Fruit fly (Drosophila melanogaster) whole organism, embryonic: ENCODE measurements around the gene CG9986.

Source experiments
- Adf1 ChIP-seq: fragments of 200-800 bp; sonication (Bioruptor generic); IDR thresholded peaks from 2 replicates; pipeline ENCODE4 v1.3.6; 2022; ENCODE audit warnings: missing biosample characterization, missing genetic modification characterization
- Atf3 ChIP-seq: fragments of 200-800 bp; sonication (Bioruptor generic); optimal IDR thresholded peaks from 3 replicates; lab custom pipeline; 2016; ENCODE audit warnings: missing biosample characterization, missing genetic modification characterization
- B-H1 ChIP-seq: fragments of 200-800 bp; sonication (Bioruptor generic); IDR thresholded peaks from 3 replicates; pipeline ENCODE4 v1.3.6; 2022; ENCODE audit warnings: missing biosample characterization, missing genetic modification characterization
- Blimp-1 ChIP-seq: fragments of 200-800 bp; sonication (Bioruptor generic); optimal IDR thresholded peaks from 3 replicates; lab custom pipeline; 2018; ENCODE audit warnings: missing biosample characterization, missing genetic modification characterization, mild to moderate bottlenecking, moderate library complexity, missing genetic modification reagents
- CG10431 ChIP-seq: fragments of 200-800 bp; sonication (Bioruptor generic); optimal IDR thresholded peaks from 3 replicates; lab custom pipeline; 2018; ENCODE audit warnings: missing biosample characterization, mild to moderate bottlenecking, missing genetic modification characterization
- CG10462 ChIP-seq: fragments of 200-800 bp; sonication (Bioruptor generic); optimal IDR thresholded peaks from 2 replicates; lab custom pipeline; 2016; ENCODE audit warnings: missing biosample characterization, missing genetic modification characterization
- CG10979 ChIP-seq: fragments of 200-800 bp; sonication (Bioruptor generic); optimal IDR thresholded peaks from 2 replicates; lab custom pipeline; 2018; ENCODE audit warnings: missing biosample characterization, mild to moderate bottlenecking, missing genetic modification characterization, moderate library complexity
- CG11093 ChIP-seq: fragments of 200-800 bp; sonication (Bioruptor generic); IDR thresholded peaks from 3 replicates; pipeline ENCODE4 v1.3.6; 2022; ENCODE audit warnings: missing biosample characterization, missing genetic modification characterization
- CG12071 ChIP-seq: fragments of 200-800 bp; sonication (Bioruptor generic); optimal IDR thresholded peaks from 3 replicates; lab custom pipeline; 2018; ENCODE audit warnings: missing biosample characterization, mild to moderate bottlenecking, missing genetic modification characterization
- CG12219 ChIP-seq: fragments of 200-800 bp; sonication (Bioruptor generic); optimal IDR thresholded peaks from 3 replicates; lab custom pipeline; 2018; ENCODE audit warnings: missing biosample characterization, mild to moderate bottlenecking, missing genetic modification characterization
- CG12236 ChIP-seq: fragments of 200-800 bp; sonication (Bioruptor generic); optimal IDR thresholded peaks from 2 replicates; lab custom pipeline; 2016; ENCODE audit warnings: missing biosample characterization, missing genetic modification characterization
- CG13624 ChIP-seq: fragments of 200-800 bp; sonication (Bioruptor generic); optimal IDR thresholded peaks from 2 replicates; lab custom pipeline; 2016; ENCODE audit warnings: missing biosample characterization, missing genetic modification characterization
- CG15696 ChIP-seq: fragments of 200-800 bp; sonication (Bioruptor generic); optimal IDR thresholded peaks from 2 replicates; lab custom pipeline; 2019; ENCODE audit warnings: missing biosample characterization, mild to moderate bottlenecking, missing genetic modification characterization, moderate library complexity
- CG17328 ChIP-seq: fragments of 200-800 bp; sonication (Bioruptor generic); IDR thresholded peaks from 2 replicates; pipeline ENCODE4 v1.3.6; 2022; ENCODE audit warnings: missing biosample characterization, missing genetic modification characterization
- CG17359 ChIP-seq: fragments of 200-800 bp; sonication (Bioruptor generic); optimal IDR thresholded peaks from 3 replicates; lab custom pipeline; 2018; ENCODE audit warnings: missing biosample characterization, mild to moderate bottlenecking, missing genetic modification characterization, moderate library complexity
- CG1832 ChIP-seq: fragments of 200-800 bp; sonication (Bioruptor generic); optimal IDR thresholded peaks from 2 replicates; lab custom pipeline; 2017; ENCODE audit warnings: missing biosample characterization, mild to moderate bottlenecking, missing genetic modification characterization, inconsistent platforms
- CG2678 ChIP-seq: fragments of 200-800 bp; sonication (Bioruptor generic); optimal IDR thresholded peaks from 3 replicates; lab custom pipeline; 2019; ENCODE audit warnings: missing biosample characterization, mild to moderate bottlenecking, missing genetic modification characterization, moderate library complexity
- CG3065 ChIP-seq: fragments of 200-800 bp; sonication (Bioruptor generic); optimal IDR thresholded peaks from 2 replicates; lab custom pipeline; 2016; ENCODE audit warnings: missing biosample characterization, missing genetic modification characterization
- CG4707 ChIP-seq: fragments of 200-800 bp; sonication (Bioruptor generic); optimal IDR thresholded peaks from 2 replicates; lab custom pipeline; 2018; ENCODE audit warnings: missing biosample characterization, mild to moderate bottlenecking, missing genetic modification characterization, moderate library complexity
- CG8388 ChIP-seq: fragments of 200-800 bp; sonication (Bioruptor generic); optimal IDR thresholded peaks from 2 replicates; lab custom pipeline; 2019; ENCODE audit warnings: missing biosample characterization, mild to moderate bottlenecking, missing genetic modification characterization, moderate library complexity
- CG9797 ChIP-seq: fragments of 200-800 bp; sonication (Bioruptor generic); optimal IDR thresholded peaks from 3 replicates; lab custom pipeline; 2018; ENCODE audit warnings: missing biosample characterization, mild to moderate bottlenecking, missing genetic modification characterization
- Chrac-16 ChIP-seq: fragments of 200-800 bp; sonication (Bioruptor generic); optimal IDR thresholded peaks from 3 replicates; lab custom pipeline; 2016; ENCODE audit warnings: missing biosample characterization, missing genetic modification characterization
- CrebB ChIP-seq: fragments of 200-800 bp; sonication (Bioruptor generic); optimal IDR thresholded peaks from 3 replicates; lab custom pipeline; 2018; ENCODE audit warnings: missing biosample characterization, mild to moderate bottlenecking, missing genetic modification characterization
- D ChIP-seq, 2 experiments: fragments of 200-800 bp in 1 of 2; fragments of >200 bp in 1 of 2; sonication (Bioruptor generic) in 1 of 2; optimal IDR thresholded peaks; 2 replicates in 1 of 2; 3 replicates in 1 of 2; lab custom pipeline; 2017; ENCODE audit warnings: mild to moderate bottlenecking in 1 of 2, missing biosample characterization in 1 of 2, missing genetic modification characterization in 1 of 2, missing genetic modification reagents in 1 of 2
- Doc2 ChIP-seq: fragments of 200-800 bp; sonication (Bioruptor generic); IDR thresholded peaks from 2 replicates; pipeline ENCODE4 v1.3.6; 2022; ENCODE audit warnings: missing biosample characterization, missing genetic modification characterization
- Doc3 ChIP-seq: fragments of 200-800 bp; sonication (Bioruptor generic); IDR thresholded peaks from 3 replicates; pipeline ENCODE4 v1.3.6; 2022; ENCODE audit warnings: missing biosample characterization, missing genetic modification characterization; ENCODE audit not compliant: partially characterized antibody
- Dp ChIP-seq: fragments of 200-800 bp; sonication (Bioruptor generic); optimal IDR thresholded peaks from 2 replicates; lab custom pipeline; 2018; ENCODE audit warnings: missing biosample characterization, mild to moderate bottlenecking, missing genetic modification characterization, moderate library complexity
- Dref ChIP-seq: fragments of 200-800 bp; sonication (Bioruptor generic); IDR thresholded peaks from 2 replicates; pipeline ENCODE4 v1.3.6; 2022; ENCODE audit warnings: missing biosample characterization, missing genetic modification characterization
- Fer2 ChIP-seq: fragments of 200-800 bp; sonication (Bioruptor generic); optimal IDR thresholded peaks from 2 replicates; lab custom pipeline; 2018; ENCODE audit warnings: missing biosample characterization, mild to moderate bottlenecking, missing genetic modification characterization, moderate library complexity
- Gug ChIP-seq: fragments of 200-800 bp; sonication (Bioruptor generic); IDR thresholded peaks from 4 replicates; pipeline ENCODE4 v1.3.6; 2022; ENCODE audit warnings: missing biosample characterization, missing genetic modification characterization
- Hr51 ChIP-seq, 2 experiments: fragments of 200-800 bp; sonication (Bioruptor generic); optimal IDR thresholded peaks; 2 replicates in 1 of 2; 3 replicates in 1 of 2; lab custom pipeline; 2016 to 2018; ENCODE audit warnings: missing biosample characterization in 2 of 2, missing genetic modification characterization in 2 of 2, mild to moderate bottlenecking in 1 of 2, moderate library complexity in 1 of 2
- Mad ChIP-seq: fragments of 200-800 bp; sonication (Bioruptor generic); optimal IDR thresholded peaks from 2 replicates; lab custom pipeline; 2016; ENCODE audit warnings: missing biosample characterization, missing genetic modification characterization
- Optix ChIP-seq: fragments of 200-800 bp; sonication (Bioruptor generic); IDR thresholded peaks from 3 replicates; pipeline ENCODE4 v1.3.6; 2022; ENCODE audit warnings: missing biosample characterization, missing genetic modification characterization
- Sry-δ ChIP-seq: fragments of 200-800 bp; sonication (Bioruptor generic); optimal IDR thresholded peaks from 2 replicates; lab custom pipeline; 2016; ENCODE audit warnings: missing biosample characterization, missing genetic modification characterization
- Tbp ChIP-seq: fragments of >200 bp; optimal IDR thresholded peaks from 2 replicates; lab custom pipeline; 2018; ENCODE audit warnings: missing biosample characterization, missing genetic modification characterization
- Xbp1 ChIP-seq: fragments of 200-800 bp; sonication (Bioruptor generic); optimal IDR thresholded peaks from 3 replicates; lab custom pipeline; 2016; ENCODE audit warnings: missing biosample characterization, mild to moderate bottlenecking, missing genetic modification characterization
- bsh ChIP-seq, 2 experiments: fragments of 200-800 bp; sonication (Bioruptor generic); optimal IDR thresholded peaks; 2 replicates each; lab custom pipeline; 2017 to 2018; ENCODE audit warnings: mild to moderate bottlenecking in 2 of 2, missing biosample characterization in 2 of 2, missing genetic modification characterization in 2 of 2, moderate library complexity in 1 of 2
- jing ChIP-seq: fragments of 200-800 bp; sonication (Bioruptor generic); optimal IDR thresholded peaks from 2 replicates; lab custom pipeline; 2018; ENCODE audit warnings: missing biosample characterization, mild to moderate bottlenecking, missing genetic modification characterization
- kay ChIP-seq: fragments of 200-800 bp; sonication (Bioruptor generic); optimal IDR thresholded peaks from 2 replicates; lab custom pipeline; 2016; ENCODE audit warnings: missing biosample characterization, missing genetic modification characterization
- knrl ChIP-seq: fragments of 200-800 bp; sonication (Bioruptor generic); IDR thresholded peaks from 3 replicates; pipeline ENCODE4 v1.3.6; 2022; ENCODE audit warnings: missing biosample characterization, missing genetic modification characterization; ENCODE audit not compliant: partially characterized antibody
- pho ChIP-seq: fragments of 200-800 bp; sonication (Bioruptor generic); optimal IDR thresholded peaks from 2 replicates; lab custom pipeline; 2016; ENCODE audit warnings: missing biosample characterization, missing genetic modification characterization
- ranshi ChIP-seq: fragments of 200-800 bp; sonication (Bioruptor generic); IDR thresholded peaks from 2 replicates; pipeline ENCODE4 v1.3.6; 2022; ENCODE audit warnings: missing biosample characterization, missing genetic modification characterization
- run ChIP-seq: fragments of 200-800 bp; sonication (Bioruptor generic); optimal IDR thresholded peaks from 3 replicates; lab custom pipeline; 2018; ENCODE audit warnings: missing biosample characterization, mild to moderate bottlenecking, missing genetic modification characterization
- salm ChIP-seq: fragments of 200-800 bp; sonication (Bioruptor generic); optimal IDR thresholded peaks from 2 replicates; lab custom pipeline; 2018; ENCODE audit warnings: missing biosample characterization, mild to moderate bottlenecking, missing genetic modification characterization
- scrt ChIP-seq: fragments of 200-800 bp; sonication (Bioruptor generic); optimal IDR thresholded peaks from 2 replicates; lab custom pipeline; 2018; ENCODE audit warnings: missing biosample characterization, mild to moderate bottlenecking, missing genetic modification characterization, moderate library complexity
- sim ChIP-seq: fragments of 200-800 bp; sonication (Bioruptor generic); IDR thresholded peaks from 2 replicates; pipeline ENCODE4 v1.3.6; 2022; ENCODE audit warnings: missing biosample characterization, missing genetic modification characterization
- sqz ChIP-seq: fragments of 200-800 bp; sonication (Bioruptor generic); optimal IDR thresholded peaks from 3 replicates; lab custom pipeline; 2018; ENCODE audit warnings: missing biosample characterization, mild to moderate bottlenecking, missing genetic modification characterization
- sr ChIP-seq: fragments of 200-800 bp; sonication (Bioruptor generic); IDR thresholded peaks from 3 replicates; pipeline ENCODE4 v1.3.6; 2022; ENCODE audit warnings: missing biosample characterization, missing genetic modification characterization
- tgo ChIP-seq: fragments of 200-800 bp; sonication (Bioruptor generic); IDR thresholded peaks from 3 replicates; pipeline ENCODE4 v1.3.6; 2022; ENCODE audit warnings: missing biosample characterization, missing genetic modification characterization
- tna ChIP-seq: fragments of 200-800 bp; sonication (Bioruptor generic); IDR thresholded peaks from 2 replicates; pipeline ENCODE4 v1.3.6; 2022; ENCODE audit warnings: missing biosample characterization, missing genetic modification characterization; ENCODE audit not compliant: partially characterized antibody

CG9986 gene

dm6 chr3R:28600144-28600792 lies 5.6 kb upstream of the CG9986 start (continued):
- TF ChIP-seq CG1832 (GFP tag; lab: Kevin White, UChicago) = no peak
- TF ChIP-seq Doc3 (GFP tag; lab: Robert Waterston, UW) = no peak
- TF ChIP-seq CG10462 = no peak
- no peak for TF ChIP-seq Fer2 (tag; lab: Kevin White, UChicago)
- TF ChIP-seq sqz (GFP tag; lab: Kevin White, UChicago) = peak; percentile 90
- no peak for TF ChIP-seq B-H1 (GFP tag; lab: Robert Waterston, UW)
- peak; percentile 34; the same call in 2 of the 3 replicates for TF ChIP-seq knrl (GFP tag; lab: Robert Waterston, UW)
- TF ChIP-seq CG17328 = no peak
- TF ChIP-seq CG13624 (GFP tag; lab: Kevin White, UChicago) = peak; percentile 14
- no peak for TF ChIP-seq run (tag; lab: Kevin White, UChicago)
- TF ChIP-seq CG2678 (tag; lab: Kevin White, UChicago) = no peak
- no peak for TF ChIP-seq salm (tag; lab: Kevin White, UChicago)
- TF ChIP-seq CG11093 (GFP tag; lab: Robert Waterston, UW) = no peak
- TF ChIP-seq Dp (GFP tag; lab: Kevin White, UChicago) = peak; percentile 1
- TF ChIP-seq CG12236 (GFP tag; lab: Kevin White, UChicago) = no peak
- TF ChIP-seq jing (GFP tag; lab: Kevin White, UChicago) = no peak
- TF ChIP-seq Atf3 (GFP tag; lab: Kevin White, UChicago) = no peak
- peak; percentile 7 for TF ChIP-seq D (optimal IDR thresholded peaks at IDR 0.05; lab: Kevin White, UChicago)
- no peak for TF ChIP-seq D (GFP tag; optimal IDR thresholded peaks at IDR 0.05; lab: Kevin White, UChicago)
- TF ChIP-seq Mad (GFP tag; lab: Kevin White, UChicago) = no peak
- TF ChIP-seq sim (GFP tag; lab: Robert Waterston, UW) = no peak
- no peak for TF ChIP-seq Hr51 (GFP tag; optimal IDR thresholded peaks at IDR 0.05; lab: Kevin White, UChicago)
- TF ChIP-seq CG9797 = peak; percentile 76
- no peak for TF ChIP-seq Chrac-16
- TF ChIP-seq bsh (GFP tag; optimal IDR thresholded peaks at IDR 0.05; lab: Kevin White, UChicago) = no peak
- TF ChIP-seq Sry-δ = peak; percentile 68
- no peak for TF ChIP-seq CG17359 (tag; lab: Kevin White, UChicago)
- peak; percentile 9 for TF ChIP-seq CG15696 (tag; lab: Kevin White, UChicago)
- TF ChIP-seq Optix (GFP tag; lab: Robert Waterston, UW) = no peak
- peak; percentile 44 for TF ChIP-seq pho (GFP tag; lab: Kevin White, UChicago)
- no peak for TF ChIP-seq CG3065 (GFP tag; lab: Kevin White, UChicago)
- no peak for TF ChIP-seq Xbp1 (GFP tag; lab: Kevin White, UChicago)
- TF ChIP-seq CrebB (tag; lab: Kevin White, UChicago) = no peak
- no peak for TF ChIP-seq CG4707
- peak; percentile 92 for TF ChIP-seq Dref (GFP tag; lab: Robert Waterston, UW)
- peak; percentile 5 for TF ChIP-seq CG10431 (GFP tag; lab: Kevin White, UChicago)
- TF ChIP-seq Blimp-1 = no peak
- TF ChIP-seq scrt = no peak
- no peak for TF ChIP-seq CG10979 (tag; lab: Kevin White, UChicago)
- no peak for TF ChIP-seq sr (GFP tag; lab: Robert Waterston, UW)
- TF ChIP-seq CG12071 = no peak
- TF ChIP-seq tna (GFP tag; lab: Robert Waterston, UW) = peak; percentile 59
- no peak for TF ChIP-seq Doc2 (GFP tag; lab: Robert Waterston, UW)
- TF ChIP-seq CG8388 (GFP tag; lab: Kevin White, UChicago) = no peak
- no peak for TF ChIP-seq CG12219 (GFP tag; lab: Kevin White, UChicago)
- no peak for TF ChIP-seq Adf1 (GFP tag; lab: Robert Waterston, UW)
- no peak for TF ChIP-seq kay (GFP tag; lab: Kevin White, UChicago)
- TF ChIP-seq Tbp (GFP tag; lab: Kevin White, UChicago) = peak; percentile 58
- TF ChIP-seq Gug (GFP tag; lab: Robert Waterston, UW) = no peak
- TF ChIP-seq ranshi (GFP tag; lab: Robert Waterston, UW) = no peak
- TF ChIP-seq tgo = no peak
